Worm (Caenorhabditis elegans): ENCODE measurements around the gene erp-44.3.
A peak's percentile ranks its signal among the peaks of the same experiment; 100 is the strongest.

The erp-44.3 gene

DNA sequence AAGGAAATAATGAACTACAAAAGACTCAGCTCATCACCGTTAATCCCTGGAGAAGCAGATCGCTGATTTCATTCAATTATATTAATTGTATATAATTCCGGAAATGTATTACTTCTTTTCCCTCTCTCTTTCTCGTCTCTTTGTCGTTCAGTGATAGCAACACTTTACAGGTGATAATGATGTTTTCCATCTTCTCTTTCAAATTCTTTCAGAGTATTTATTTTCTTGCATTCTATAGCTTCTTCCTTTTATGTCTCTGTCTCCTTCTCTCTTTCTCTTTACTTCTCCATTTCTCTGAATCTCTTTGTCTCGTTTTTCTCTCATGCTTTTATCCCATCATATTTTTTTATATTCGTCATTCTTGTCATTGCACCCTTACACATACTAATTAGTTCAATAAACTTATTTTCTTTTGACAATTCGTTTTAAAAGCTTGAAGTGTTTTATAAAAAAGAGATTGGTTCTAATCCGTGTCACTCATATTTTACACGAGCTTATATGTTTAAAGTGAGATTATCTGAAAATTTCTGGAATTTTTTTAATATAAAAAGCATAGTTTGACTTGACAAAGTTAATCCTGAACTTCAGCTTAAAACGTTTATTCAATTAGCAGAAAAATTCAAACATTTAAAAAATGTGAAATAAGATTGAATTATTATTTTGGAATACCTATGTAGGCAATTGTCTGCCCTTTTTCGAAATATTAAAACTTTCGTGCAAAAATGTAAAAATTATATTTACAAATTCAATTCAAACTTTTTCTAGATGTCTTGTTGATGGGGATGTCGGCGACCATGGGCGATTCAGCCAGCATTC is 20.5 kb downstream of the erp-44.3 start, which contains the start of gene pmk-2 (continued):
- TF ChIP-seq lin-15B (tag; optimal IDR thresholded peaks at IDR 0.05) (no peak), lsy-2 (tag; optimal IDR thresholded peaks at IDR 0.05) (peak in 1 of 2 experiments; percentile 22), lin-38 (GFP tag; IDR thresholded peaks at IDR 0.05) (no peak)

ce11 chrIV:8144341-8144740 is 21.9 kb downstream of the erp-44.3 start:
- TF ChIP-seq set-16 (GFP tag; IDR thresholded peaks at IDR 0.05) (no peak), Y48G9A.11 (GFP tag; IDR thresholded peaks at IDR 0.05) (no peak), mdl-1 (tag; optimal IDR thresholded peaks at IDR 0.05) (no peak), ama-1 (optimal IDR thresholded peaks at IDR 0.05) (no peak), F37D6.2 (tag; optimal IDR thresholded peaks at IDR 0.05) (no peak), zag-1 (tag; optimal IDR thresholded peaks at IDR 0.05) (no peak), ztf-11 (tag; optimal IDR thresholded peaks at IDR 0.05) (no peak), aha-1 (tag) (peak; percentile 13), saeg-2 (GFP tag; IDR thresholded peaks at IDR 0.05) (no peak), Y75B8A.6 (GFP tag; IDR thresholded peaks at IDR 0.05) (no peak), mxl-3 (GFP tag; optimal IDR thresholded peaks at IDR 0.05) (no peak), T26A8.4 (GFP tag; IDR thresholded peaks at IDR 0.05) (peak; percentile 20; the same call in 1 of the 2 replicates), ctbp-1 (GFP tag; IDR thresholded peaks at IDR 0.05) (no peak), ZK546.5 (tag; optimal IDR thresholded peaks at IDR 0.05) (no peak)

ce11 chrIV:8146283-8146682 is 23.8 kb downstream of the erp-44.3 start:
- TF ChIP-seq aha-1 (tag) (peak; percentile 83), lin-39 (tag; optimal IDR thresholded peaks at IDR 0.05) (no peak), duxl-1 (tag; optimal IDR thresholded peaks at IDR 0.05; ENCODE audit: poor library complexity) (no peak), zfp-3 (GFP tag; conservative IDR thresholded peaks at IDR 0.05) (0 out of 2 replicates have a peak, but pooled peaks have one; percentile 21), hlh-11 (tag; optimal IDR thresholded peaks at IDR 0.05) (peak; percentile 17), nhr-42 (GFP tag; IDR thresholded peaks at IDR 0.05) (no peak), tra-1 (GFP tag; IDR thresholded peaks at IDR 0.05) (no peak), dpl-1 (GFP tag; optimal IDR thresholded peaks at IDR 0.05) (no peak), lsy-2 (tag; optimal IDR thresholded peaks at IDR 0.05) (peak in 1 of 2 experiments; percentile 29), T26A8.4 (GFP tag; IDR thresholded peaks at IDR 0.05) (no peak), skn-1 (tag; optimal IDR thresholded peaks at IDR 0.05) (no peak), ceh-28 (tag; optimal IDR thresholded peaks at IDR 0.05) (no peak), Y75B8A.6 (GFP tag; IDR thresholded peaks at IDR 0.05) (no peak), dve-1 (tag; optimal IDR thresholded peaks at IDR 0.05; ENCODE audit: insufficient read depth) (peak; percentile 91), mes-2 (tag; optimal IDR thresholded peaks at IDR 0.05; ENCODE audit: poor library complexity, severe bottlenecking) (no peak), Y48G9A.11 (GFP tag; IDR thresholded peaks at IDR 0.05) (no peak), spr-3 (GFP tag; optimal IDR thresholded peaks at IDR 0.05) (no peak), ceh-20 (GFP tag; IDR thresholded peaks at IDR 0.05) (no peak), nhr-102 (tag; optimal IDR thresholded peaks at IDR 0.05) (no peak), mdl-1 (tag; optimal IDR thresholded peaks at IDR 0.05) (peak; percentile 81 to 90), pqm-1 (tag; optimal IDR thresholded peaks at IDR 0.05) (peak; percentile 23), mxl-2 (GFP tag; conservative IDR thresholded peaks at IDR 0.05) (no peak), nhr-76 (tag; optimal IDR thresholded peaks at IDR 0.05) (no peak), D1046.2 (GFP tag; IDR thresholded peaks at IDR 0.05) (no peak), attf-4 (tag; optimal IDR thresholded peaks at IDR 0.05) (no peak), madf-5 (GFP tag; IDR thresholded peaks at IDR 0.05) (no peak), zfp-2 (tag; optimal IDR thresholded peaks at IDR 0.05) (no peak), unc-62 (GFP tag; optimal IDR thresholded peaks at IDR 0.05 in 1 of 2) (peak in 1 of 2 experiments; percentile 40), unc-62 (tag; optimal IDR thresholded peaks at IDR 0.05) (no peak), snpc-1.2 (GFP tag; IDR thresholded peaks at IDR 0.05) (no peak), hlh-30 (tag; optimal IDR thresholded peaks at IDR 0.05; ENCODE audit: insufficient read depth) (peak; percentile 93), nhr-41 (GFP tag; IDR thresholded peaks at IDR 0.05) (no peak), lir-3 (tag; optimal IDR thresholded peaks at IDR 0.05) (no peak), F26F4.8 (GFP tag; conservative IDR thresholded peaks at IDR 0.05) (no peak), dmd-6 (GFP tag; IDR thresholded peaks at IDR 0.05) (no peak), nhr-28 (tag; optimal IDR thresholded peaks at IDR 0.05) (peak; percentile 54)

Measured in whole organism, L4 larva.